Worm (Caenorhabditis elegans): Measurements from ENCODE around the gene pqn-71.

DNA sequence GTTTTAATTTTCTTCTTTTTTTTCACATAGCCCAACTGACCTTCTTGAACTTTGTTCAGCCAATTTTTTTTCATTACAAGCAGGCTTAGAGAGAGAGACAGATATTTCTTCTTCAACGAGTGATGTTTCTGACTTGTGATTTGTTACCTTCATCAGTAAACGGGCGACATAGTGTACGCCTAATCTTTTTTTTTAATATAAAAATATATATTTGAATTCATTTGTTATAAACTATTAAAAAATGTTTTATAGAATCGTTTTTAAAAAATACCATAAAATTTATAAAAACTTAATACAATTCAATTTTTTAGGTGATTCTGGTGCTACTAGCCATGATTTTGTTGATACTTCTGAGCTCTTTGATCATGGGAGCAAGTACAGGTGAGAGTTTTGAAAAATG, 47.7 kb upstream of the pqn-71 start, which contains the start of gene T06E6.10:
- no peak for TF ChIP-seq B0310.2 (tag; optimal IDR thresholded peaks at IDR 0.05)
- no peak for TF ChIP-seq hmbx-1 (tag; optimal IDR thresholded peaks at IDR 0.05)
- TF ChIP-seq ama-1 (optimal IDR thresholded peaks at IDR 0.05): no peak
- no peak for TF ChIP-seq tbx-37 (GFP tag; conservative IDR thresholded peaks at IDR 0.05)

All from whole organism, early embryonic.